Worm (Caenorhabditis elegans) whole organism, L4 larva: ENCODE results near the gene F52C12.2.
A peak's percentile ranks its signal among the peaks of the same experiment; 100 is the strongest.

Experiments used
- R02D3.7 ChIP-seq: fragments of 150-350 bp; sonication (generic microtip); optimal IDR thresholded peaks from 3 replicates; lab custom pipeline; 2014; ENCODE audit warnings: missing biosample characterization, missing genetic modification characterization
- T20F7.1 ChIP-seq: fragments of 200-800 bp; sonication (Bioruptor generic); optimal IDR thresholded peaks from 2 replicates; lab custom pipeline; 2018; ENCODE audit warnings: mild to moderate bottlenecking, missing genetic modification characterization, missing compliant biosample characterization
- Y105C5A.15 ChIP-seq: fragments of 200-800 bp; sonication (Bioruptor generic); IDR thresholded peaks from 2 replicates; pipeline ENCODE4 v1.3.6; 2022; ENCODE audit warnings: missing genetic modification characterization, missing compliant biosample characterization
- Y48G9A.11 ChIP-seq: fragments of 200-800 bp; sonication (Bioruptor generic); IDR thresholded peaks from 2 replicates; pipeline ENCODE4 v1.3.6; 2022; ENCODE audit warnings: missing genetic modification reagents, missing genetic modification characterization, missing compliant biosample characterization
- ZK546.5 ChIP-seq, 2 experiments: sonication (generic microtip); optimal IDR thresholded peaks; 2 replicates each; lab custom pipeline; 2017; ENCODE audit warnings: missing biosample characterization in 2 of 2, missing genetic modification characterization in 2 of 2
- aha-1 ChIP-seq: fragments of 150-350 bp; peaks from one replicate; lab custom pipeline; 2014; ENCODE audit warnings: missing biosample characterization, missing genetic modification characterization
- arid-1 ChIP-seq: fragments of 200-800 bp; sonication (Bioruptor generic); conservative IDR thresholded peaks from 2 replicates; pipeline ENCODE4 v1.3.6; 2022; ENCODE audit warnings: missing genetic modification reagents, missing genetic modification characterization, missing compliant biosample characterization
- ceh-32 ChIP-seq: sonication (generic microtip); optimal IDR thresholded peaks from 2 replicates; lab custom pipeline; 2016; ENCODE audit warnings: mild to moderate bottlenecking, missing genetic modification characterization, missing compliant biosample characterization; ENCODE audit not compliant: poor library complexity
- ceh-82 ChIP-seq: sonication (generic microtip); optimal IDR thresholded peaks from 2 replicates; lab custom pipeline; 2017; ENCODE audit warnings: missing biosample characterization, missing genetic modification characterization
- daf-16 ChIP-seq, 3 experiments: sonication (generic microtip); optimal IDR thresholded peaks; 2 replicates each; lab custom pipeline; 2016 to 2017; ENCODE audit warnings: missing genetic modification characterization in 3 of 3, missing genetic modification reagents in 3 of 3, mild to moderate bottlenecking in 2 of 3, missing compliant biosample characterization in 2 of 3, missing biosample characterization in 1 of 3, moderate library complexity in 1 of 3
- daf-8 ChIP-seq: fragments of 200-800 bp; sonication (Bioruptor generic); IDR thresholded peaks from 2 replicates; pipeline ENCODE4 v1.3.6; 2022; ENCODE audit warnings: missing genetic modification characterization, missing compliant biosample characterization
- dmd-8 ChIP-seq: fragments of 200-800 bp; sonication (Bioruptor generic); IDR thresholded peaks from 2 replicates; pipeline ENCODE4 v1.3.6; 2022; ENCODE audit warnings: missing genetic modification characterization, missing compliant biosample characterization
- dpl-1 ChIP-seq: fragments of 150-350 bp; optimal IDR thresholded peaks from 2 replicates; lab custom pipeline; 2014; ENCODE audit warnings: missing biosample characterization, missing genetic modification reagents, missing genetic modification characterization
- duxl-1 ChIP-seq: sonication (generic microtip); optimal IDR thresholded peaks from 2 replicates; lab custom pipeline; 2016; ENCODE audit warnings: mild to moderate bottlenecking, missing genetic modification characterization, moderate library complexity, missing compliant biosample characterization; ENCODE audit not compliant: poor library complexity
- dve-1 ChIP-seq: sonication (generic microtip); optimal IDR thresholded peaks from 2 replicates; lab custom pipeline; 2017; ENCODE audit warnings: antibody characterized with exemption, mild to moderate bottlenecking, missing genetic modification characterization, missing compliant biosample characterization; ENCODE audit not compliant: insufficient read depth
- hmg-1.1 ChIP-seq: fragments of 200-800 bp; sonication (Bioruptor generic); IDR thresholded peaks from 2 replicates; pipeline ENCODE4 v1.3.6; 2022; ENCODE audit warnings: missing genetic modification reagents, missing genetic modification characterization, missing compliant biosample characterization
- jun-1 ChIP-seq: fragments of 150-350 bp; optimal IDR thresholded peaks from 2 replicates; lab custom pipeline; 2014; ENCODE audit warnings: missing biosample characterization, missing genetic modification reagents, missing genetic modification characterization
- lin-29 ChIP-seq: fragments of 200-800 bp; sonication (Bioruptor generic); IDR thresholded peaks from 2 replicates; pipeline ENCODE4 v1.3.6; 2022; ENCODE audit warnings: missing genetic modification reagents, missing genetic modification characterization, missing compliant biosample characterization
- lin-38 ChIP-seq: fragments of 200-800 bp; sonication (Bioruptor generic); IDR thresholded peaks from 2 replicates; pipeline ENCODE4 v1.3.6; 2022; ENCODE audit warnings: missing genetic modification reagents, missing genetic modification characterization, missing compliant biosample characterization
- lsy-2 ChIP-seq, 2 experiments: fragments of 150-350 bp in 1 of 2; sonication (generic microtip) in 1 of 2; optimal IDR thresholded peaks; 2 replicates each; lab custom pipeline; 2014 to 2017; ENCODE audit warnings: missing biosample characterization in 2 of 2, missing genetic modification characterization in 2 of 2
- madf-5 ChIP-seq, 2 experiments: fragments of 200-800 bp; sonication (Bioruptor generic); IDR thresholded peaks; 2 replicates each; pipeline ENCODE4 v1.3.6; 2022; ENCODE audit warnings: missing compliant biosample characterization in 2 of 2, missing genetic modification characterization in 2 of 2
- madf-9 ChIP-seq: fragments of 200-800 bp; sonication (Bioruptor generic); conservative IDR thresholded peaks from 2 replicates; pipeline ENCODE4 v1.3.6; 2022; ENCODE audit warnings: missing genetic modification reagents, missing genetic modification characterization, missing compliant biosample characterization
- mdl-1 ChIP-seq, 2 experiments: fragments of 150-350 bp in 1 of 2; sonication (generic microtip) in 1 of 2; optimal IDR thresholded peaks; 2 replicates each; lab custom pipeline; 2014 to 2017; ENCODE audit warnings: missing biosample characterization in 2 of 2, missing genetic modification characterization in 2 of 2
- mdt-29 ChIP-seq: fragments of 200-800 bp; sonication (Bioruptor generic); IDR thresholded peaks from 2 replicates; pipeline ENCODE4 v1.3.6; 2022; ENCODE audit warnings: missing genetic modification reagents, missing genetic modification characterization, missing compliant biosample characterization
- mep-1 ChIP-seq: fragments of 150-350 bp; sonication (generic microtip); optimal IDR thresholded peaks from 3 replicates; lab custom pipeline; 2014; ENCODE audit warnings: missing biosample characterization, missing genetic modification characterization
- mes-2 ChIP-seq: sonication (generic microtip); optimal IDR thresholded peaks from 2 replicates; lab custom pipeline; 2016; ENCODE audit warnings: missing genotype, mild to moderate bottlenecking, missing genetic modification characterization, missing compliant biosample characterization; ENCODE audit not compliant: poor library complexity, severe bottlenecking
- mxl-3 ChIP-seq: fragments of 200-800 bp; sonication (Bioruptor generic); optimal IDR thresholded peaks from 2 replicates; lab custom pipeline; 2018; ENCODE audit warnings: mild to moderate bottlenecking, missing genetic modification characterization, missing compliant biosample characterization
- nhr-76 ChIP-seq: fragments of 150-350 bp; optimal IDR thresholded peaks from 2 replicates; lab custom pipeline; 2014; ENCODE audit warnings: missing biosample characterization, missing genetic modification characterization
- rbr-2 ChIP-seq: sonication (generic microtip); optimal IDR thresholded peaks from 2 replicates; lab custom pipeline; 2016; ENCODE audit warnings: missing genotype, missing genetic modification characterization, missing compliant biosample characterization
- sdz-12 ChIP-seq: fragments of 200-800 bp; sonication (Bioruptor generic); optimal IDR thresholded peaks from 2 replicates; lab custom pipeline; 2018; ENCODE audit warnings: mild to moderate bottlenecking, missing genetic modification characterization, missing compliant biosample characterization
- set-16 ChIP-seq: fragments of 200-800 bp; sonication (Bioruptor generic); IDR thresholded peaks from 2 replicates; pipeline ENCODE4 v1.3.6; 2022; ENCODE audit warnings: missing genetic modification reagents, missing genetic modification characterization, missing compliant biosample characterization
- tag-97 ChIP-seq: fragments of 200-800 bp; sonication (Bioruptor generic); IDR thresholded peaks from 2 replicates; pipeline ENCODE4 v1.3.6; 2022; ENCODE audit warnings: missing genetic modification characterization, missing compliant biosample characterization
- unc-62 ChIP-seq, 3 experiments: fragments of 150-350 bp in 1 of 3; sonication (generic microtip); optimal IDR thresholded peaks in 2 of 3; peaks in 1 of 3; 1 replicate in 1 of 3; 2 replicates in 2 of 3; lab custom pipeline; 2014 to 2017; ENCODE audit warnings: missing biosample characterization in 3 of 3, missing genetic modification characterization in 3 of 3, missing genetic modification reagents in 3 of 3, missing genotype in 1 of 3
- vab-7 ChIP-seq: fragments of 200-800 bp; sonication (Bioruptor generic); IDR thresholded peaks from 2 replicates; pipeline ENCODE4 v1.3.6; 2022; ENCODE audit warnings: missing genetic modification reagents, missing genetic modification characterization, missing compliant biosample characterization
- zfp-3 ChIP-seq: fragments of 200-800 bp; sonication (Bioruptor generic); conservative IDR thresholded peaks from 2 replicates; pipeline ENCODE4 v1.3.6; 2022; ENCODE audit warnings: missing genetic modification reagents, missing genetic modification characterization, missing compliant biosample characterization

Gene F52C12.2

ce11 chrIV:1953132-1953629, at the start of gene F52C12.2:
F52C12.2 (plus strand) TSS chrIV:1953579.
- TF ChIP-seq duxl-1: peak; percentile 8
- no peak for TF ChIP-seq R02D3.7 (tag; lab: Kevin White, UChicago)
- no peak for TF ChIP-seq vab-7 (GFP tag; lab: Robert Waterston, UW)
- no peak for TF ChIP-seq ZK546.5 (tag; optimal IDR thresholded peaks at IDR 0.05; lab: Kevin White, UChicago)
- TF ChIP-seq lin-29 (GFP tag; lab: Robert Waterston, UW): no peak
- no peak for TF ChIP-seq hmg-1.1 (GFP tag; lab: Robert Waterston, UW)
- no peak for TF ChIP-seq madf-9 (GFP tag; lab: Robert Waterston, UW)
- TF ChIP-seq mdt-29: no peak
- TF ChIP-seq tag-97: no peak
- peak; percentile 38 for TF ChIP-seq rbr-2 (tag; lab: Kevin White, UChicago)
- no peak for TF ChIP-seq ceh-32 (tag; lab: Kevin White, UChicago)
- TF ChIP-seq madf-5 (GFP tag; IDR thresholded peaks at IDR 0.05; lab: Robert Waterston, UW): no peak
- TF ChIP-seq nhr-76 (tag; lab: Kevin White, UChicago): no peak
- no peak for TF ChIP-seq mdl-1 (tag; optimal IDR thresholded peaks at IDR 0.05; lab: Kevin White, UChicago)
- TF ChIP-seq zfp-3 (GFP tag; lab: Robert Waterston, UW): no peak
- peak; percentile 100 for TF ChIP-seq T20F7.1 (GFP tag; lab: Kevin White, UChicago)
- peak in 1 of 2 experiments; percentile 58 for TF ChIP-seq lsy-2 (tag; optimal IDR thresholded peaks at IDR 0.05; lab: Kevin White, UChicago)
- peak in 1 of 2 experiments; percentile 39 for TF ChIP-seq unc-62 (GFP tag; optimal IDR thresholded peaks at IDR 0.05 in 1 of 2; lab: Kevin White, UChicago)
- no peak for TF ChIP-seq unc-62 (tag; optimal IDR thresholded peaks at IDR 0.05; lab: Kevin White, UChicago)
- TF ChIP-seq aha-1 (tag; lab: Kevin White, UChicago): peak; percentile 53
- no peak for TF ChIP-seq mxl-3 (GFP tag; lab: Kevin White, UChicago)
- TF ChIP-seq jun-1: no peak
- peak; percentile 82 for TF ChIP-seq dpl-1 (GFP tag; lab: Kevin White, UChicago)
- TF ChIP-seq lin-38 (GFP tag; lab: Robert Waterston, UW): peak; percentile 39
- no peak for TF ChIP-seq daf-8 (GFP tag; lab: Robert Waterston, UW)
- peak; percentile 37 for TF ChIP-seq mes-2
- TF ChIP-seq mep-1 (tag; lab: Kevin White, UChicago): peak; percentile 20
- TF ChIP-seq dve-1 (tag; lab: Kevin White, UChicago): peak; percentile 22
- no peak for TF ChIP-seq sdz-12 (GFP tag; lab: Kevin White, UChicago)
- TF ChIP-seq arid-1 (GFP tag; lab: Robert Waterston, UW): no peak
- TF ChIP-seq Y48G9A.11 (GFP tag; lab: Robert Waterston, UW): peak; percentile 82
- no peak for TF ChIP-seq ceh-82 (tag; lab: Kevin White, UChicago)
- TF ChIP-seq Y105C5A.15 (GFP tag; lab: Robert Waterston, UW): no peak
- TF ChIP-seq daf-16 (GFP tag; optimal IDR thresholded peaks at IDR 0.05; lab: Kevin White, UChicago): no peak
- TF ChIP-seq daf-16 (tag; optimal IDR thresholded peaks at IDR 0.05; lab: Kevin White, UChicago): peak; percentile 27
- TF ChIP-seq, all 104 proteins: peak for 13

ce11 chrIV:1904072-1904671, 49.2 kb upstream of the F52C12.2 start:
- TF ChIP-seq unc-62 (GFP tag; optimal IDR thresholded peaks at IDR 0.05 in 1 of 2; lab: Kevin White, UChicago) (peak in 1 of 2 experiments; percentile 78), unc-62 (tag; optimal IDR thresholded peaks at IDR 0.05; lab: Kevin White, UChicago) (no peak), vab-7 (GFP tag; lab: Robert Waterston, UW) (no peak), duxl-1 (peak; percentile 95), dmd-8 (no peak), set-16 (peak; percentile 80), lsy-2 (tag; optimal IDR thresholded peaks at IDR 0.05; lab: Kevin White, UChicago) (peak in 1 of 2 experiments; percentile 66), hmg-1.1 (GFP tag; lab: Robert Waterston, UW) (0 out of 2 replicates have a peak, but pooled peaks have one; percentile 6)
